Fruit fly (Drosophila melanogaster): ENCODE data around the gene CG14073.
A peak's percentile ranks its signal among the peaks of the same experiment; 100 is the strongest.

The CG14073 gene

dm6 chr3L:18801194-18801695 lies 19.2 kb downstream of the CG14073 start, which contains the start of gene ftz-f1 (continued):
- peak; percentile 34 for TF ChIP-seq fd64A (GFP tag; optimal IDR thresholded peaks at IDR 0.05)
- peak; percentile 93; the same call in 1 of the 2 replicates for TF ChIP-seq amos (GFP tag; IDR thresholded peaks at IDR 0.05; ENCODE audit: partially characterized antibody)
- TF ChIP-seq cas (GFP tag; IDR thresholded peaks at IDR 0.05) = no peak
- peak; percentile 48 for TF ChIP-seq HmgD (GFP tag; optimal IDR thresholded peaks at IDR 0.05)
- no peak for TF ChIP-seq zfh2 (GFP tag; optimal IDR thresholded peaks at IDR 0.05)
- TF ChIP-seq CG4328 (GFP tag; optimal IDR thresholded peaks at IDR 0.05) = no peak
- no peak for TF ChIP-seq CG12942 (GFP tag; optimal IDR thresholded peaks at IDR 0.05)
- TF ChIP-seq row (GFP tag; IDR thresholded peaks at IDR 0.05) = no peak
- no peak for TF ChIP-seq bab2 (GFP tag; optimal IDR thresholded peaks at IDR 0.05)
- no peak for TF ChIP-seq Hr39 (optimal IDR thresholded peaks at IDR 0.05)
- no peak for TF ChIP-seq fd3F (GFP tag; optimal IDR thresholded peaks at IDR 0.05)
- TF ChIP-seq gem (tag; optimal IDR thresholded peaks at IDR 0.05) = no peak
- no peak for TF ChIP-seq Kr (GFP tag; optimal IDR thresholded peaks at IDR 0.05)
- TF ChIP-seq ase (GFP tag; IDR thresholded peaks at IDR 0.05) = no peak
- no peak for TF ChIP-seq CG7745 (tag; optimal IDR thresholded peaks at IDR 0.05)
- no peak for TF ChIP-seq ems (GFP tag; optimal IDR thresholded peaks at IDR 0.05)
- no peak for TF ChIP-seq sc (optimal IDR thresholded peaks at IDR 0.05)
- no peak for TF ChIP-seq sc (GFP tag; optimal IDR thresholded peaks at IDR 0.05)
- peak; percentile 44 for TF ChIP-seq CG13624 (GFP tag; optimal IDR thresholded peaks at IDR 0.05)
- TF ChIP-seq vfl (GFP tag; optimal IDR thresholded peaks at IDR 0.05) = no peak
- peak; percentile 15 for TF ChIP-seq lilli (GFP tag; optimal IDR thresholded peaks at IDR 0.05)
- no peak for TF ChIP-seq CG6254 (GFP tag; optimal IDR thresholded peaks at IDR 0.05)
- TF ChIP-seq Lpt (GFP tag; optimal IDR thresholded peaks at IDR 0.05) = no peak
- no peak for TF ChIP-seq CG7786 (GFP tag; optimal IDR thresholded peaks at IDR 0.05)
- peak; percentile 79 for TF ChIP-seq sna (GFP tag; IDR thresholded peaks at IDR 0.05; ENCODE audit: partially characterized antibody)
- TF ChIP-seq CG8359 (GFP tag; optimal IDR thresholded peaks at IDR 0.05; ENCODE audit: borderline replicate concordance) = no peak
- no peak for TF ChIP-seq Poxn (GFP tag; IDR thresholded peaks at IDR 0.05)
- peak; percentile 51 for TF ChIP-seq CG33557 (GFP tag; optimal IDR thresholded peaks at IDR 0.05)
- TF ChIP-seq CG14710 (tag; optimal IDR thresholded peaks at IDR 0.05) = peak; percentile 22
- TF ChIP-seq Atf3 (GFP tag; optimal IDR thresholded peaks at IDR 0.05) = no peak
- peak; percentile 82 for TF ChIP-seq Scr (GFP tag; IDR thresholded peaks at IDR 0.05; ENCODE audit: partially characterized antibody)
- peak; percentile 23 for TF ChIP-seq corto (GFP tag; optimal IDR thresholded peaks at IDR 0.05)
- TF ChIP-seq nerfin-1 (tag; optimal IDR thresholded peaks at IDR 0.05) = no peak
- no peak for TF ChIP-seq slp2 (GFP tag; optimal IDR thresholded peaks at IDR 0.05)
- no peak for TF ChIP-seq ken (GFP tag; IDR thresholded peaks at IDR 0.05)
- TF ChIP-seq CG2712 (tag; optimal IDR thresholded peaks at IDR 0.05) = peak; percentile 38
- TF ChIP-seq CG12744 (GFP tag; optimal IDR thresholded peaks at IDR 0.05) = peak; percentile 28
- no peak for TF ChIP-seq zfh1 (GFP tag; IDR thresholded peaks at IDR 0.05)
- TF ChIP-seq Abd-B (GFP tag; optimal IDR thresholded peaks at IDR 0.05) = no peak
- peak; percentile 95 for TF ChIP-seq crol (GFP tag; IDR thresholded peaks at IDR 0.05)
- TF ChIP-seq CG1832 (GFP tag; optimal IDR thresholded peaks at IDR 0.05) = peak; percentile 84
- no peak for TF ChIP-seq bcd (GFP tag; optimal IDR thresholded peaks at IDR 0.05)
- TF ChIP-seq CG18764 (GFP tag; optimal IDR thresholded peaks at IDR 0.05) = no peak
- TF ChIP-seq CG13296 (GFP tag; optimal IDR thresholded peaks at IDR 0.05) = peak; percentile 54
- peak; percentile 9 for TF ChIP-seq CG4282 (GFP tag; optimal IDR thresholded peaks at IDR 0.05)
- TF ChIP-seq Opbp (GFP tag; IDR thresholded peaks at IDR 0.05; ENCODE audit: partially characterized antibody) = peak; percentile 86
- TF ChIP-seq CG10431 (GFP tag; optimal IDR thresholded peaks at IDR 0.05) = no peak
- TF ChIP-seq dimm (GFP tag; IDR thresholded peaks at IDR 0.05) = no peak
- TF ChIP-seq Nf-YC (tag; optimal IDR thresholded peaks at IDR 0.05) = no peak
- no peak for TF ChIP-seq eyg (GFP tag; optimal IDR thresholded peaks at IDR 0.05)
- peak; percentile 68 for TF ChIP-seq Sry-δ (GFP tag; optimal IDR thresholded peaks at IDR 0.05)
- TF ChIP-seq CG9215 (GFP tag; IDR thresholded peaks at IDR 0.05) = no peak

All from whole organism, embryonic.